Fruit fly (Drosophila melanogaster) whole organism, embryonic: ENCODE measurements around the gene EloB.
A peak's percentile ranks its signal among the peaks of the same experiment; 100 is the strongest.

Experiments used
- Ada2b ChIP-seq: fragments of 200-800 bp; sonication (Bioruptor generic); IDR thresholded peaks from 2 replicates; pipeline ENCODE4 v1.3.6; 2022; ENCODE audit warnings: missing biosample characterization, missing genetic modification characterization
- Asciz ChIP-seq: fragments of 200-800 bp; sonication (Bioruptor generic); optimal IDR thresholded peaks from 2 replicates; lab custom pipeline; 2017; ENCODE audit warnings: missing biosample characterization, mild to moderate bottlenecking, missing genetic modification characterization, missing genetic modification reagents
- CG10565 ChIP-seq: fragments of 200-800 bp; sonication (Bioruptor generic); optimal IDR thresholded peaks from 3 replicates; lab custom pipeline; 2016; ENCODE audit warnings: missing biosample characterization, mild to moderate bottlenecking, missing genetic modification characterization
- CG10979 ChIP-seq: fragments of 200-800 bp; sonication (Bioruptor generic); optimal IDR thresholded peaks from 2 replicates; lab custom pipeline; 2018; ENCODE audit warnings: missing biosample characterization, mild to moderate bottlenecking, missing genetic modification characterization, moderate library complexity
- CG12071 ChIP-seq: fragments of 200-800 bp; sonication (Bioruptor generic); optimal IDR thresholded peaks from 3 replicates; lab custom pipeline; 2018; ENCODE audit warnings: missing biosample characterization, mild to moderate bottlenecking, missing genetic modification characterization
- CG12299 ChIP-seq: fragments of 200-800 bp; sonication (Bioruptor generic); optimal IDR thresholded peaks from 2 replicates; lab custom pipeline; 2018; ENCODE audit warnings: missing biosample characterization, mild to moderate bottlenecking, missing genetic modification characterization
- CG14965 ChIP-seq: fragments of 200-800 bp; sonication (Bioruptor generic); optimal IDR thresholded peaks from 2 replicates; lab custom pipeline; 2016; ENCODE audit warnings: missing biosample characterization, missing genetic modification characterization, borderline replicate concordance
- CG15601 ChIP-seq: fragments of 200-800 bp; sonication (Bioruptor generic); optimal IDR thresholded peaks from 3 replicates; lab custom pipeline; 2019; ENCODE audit warnings: missing biosample characterization, mild to moderate bottlenecking, missing genetic modification characterization, moderate library complexity
- CG1602 ChIP-seq: fragments of 200-800 bp; sonication (Bioruptor generic); optimal IDR thresholded peaks from 3 replicates; lab custom pipeline; 2016; ENCODE audit warnings: missing biosample characterization, missing genetic modification characterization
- CG30431 ChIP-seq: fragments of 200-800 bp; sonication (Bioruptor generic); optimal IDR thresholded peaks from 2 replicates; lab custom pipeline; 2017; ENCODE audit warnings: missing biosample characterization, missing genetic modification characterization
- CG4282 ChIP-seq: fragments of 200-800 bp; sonication (Bioruptor generic); optimal IDR thresholded peaks from 2 replicates; lab custom pipeline; 2016; ENCODE audit warnings: missing biosample characterization, missing genetic modification characterization
- CG4328 ChIP-seq: fragments of 200-800 bp; sonication (Bioruptor generic); optimal IDR thresholded peaks from 3 replicates; lab custom pipeline; 2017; ENCODE audit warnings: missing biosample characterization, missing genetic modification reagents, missing genetic modification characterization
- CG4424 ChIP-seq: fragments of 200-800 bp; sonication (Bioruptor generic); optimal IDR thresholded peaks from 3 replicates; lab custom pipeline; 2016; ENCODE audit warnings: missing biosample characterization, missing genetic modification characterization
- CG4707 ChIP-seq: fragments of 200-800 bp; sonication (Bioruptor generic); optimal IDR thresholded peaks from 2 replicates; lab custom pipeline; 2018; ENCODE audit warnings: missing biosample characterization, mild to moderate bottlenecking, missing genetic modification characterization, moderate library complexity
- CG4820 ChIP-seq: fragments of 200-800 bp; sonication (Bioruptor generic); optimal IDR thresholded peaks from 3 replicates; lab custom pipeline; 2016; ENCODE audit warnings: missing biosample characterization, missing genetic modification characterization
- CG6654 ChIP-seq: fragments of 200-800 bp; sonication (Bioruptor generic); optimal IDR thresholded peaks from 2 replicates; lab custom pipeline; 2017; ENCODE audit warnings: missing biosample characterization, mild to moderate bottlenecking, missing genetic modification characterization
- CG9437 ChIP-seq: fragments of 200-800 bp; sonication (Bioruptor generic); optimal IDR thresholded peaks from 2 replicates; lab custom pipeline; 2018; ENCODE audit warnings: missing biosample characterization, mild to moderate bottlenecking, missing genetic modification characterization
- CkIIα-i1 ChIP-seq: fragments of 200-800 bp; sonication (Bioruptor generic); IDR thresholded peaks from 2 replicates; pipeline ENCODE4 v1.3.6; 2022; ENCODE audit warnings: missing biosample characterization, missing genetic modification characterization
- Dip2 ChIP-seq: fragments of 200-800 bp; sonication (Bioruptor generic); IDR thresholded peaks from 2 replicates; pipeline ENCODE4 v1.3.6; 2022; ENCODE audit warnings: missing biosample characterization, missing genetic modification characterization
- Dll ChIP-seq: fragments of 200-800 bp; sonication (Bioruptor generic); IDR thresholded peaks from 4 replicates; pipeline ENCODE4 v1.3.6; 2022; ENCODE audit warnings: missing biosample characterization, missing genetic modification characterization; ENCODE audit not compliant: partially characterized antibody
- Ets65A ChIP-seq: fragments of 200-800 bp; sonication (Bioruptor generic); peaks from one replicate; lab custom pipeline; 2016; ENCODE audit warnings: missing biosample characterization, missing genetic modification characterization
- Jarid2 ChIP-seq: fragments of 200-800 bp; sonication (Bioruptor generic); optimal IDR thresholded peaks from 3 replicates; lab custom pipeline; 2017; ENCODE audit warnings: mild to moderate bottlenecking, missing biosample characterization, missing genetic modification reagents, missing genetic modification characterization
- Mad ChIP-seq: fragments of 200-800 bp; sonication (Bioruptor generic); optimal IDR thresholded peaks from 2 replicates; lab custom pipeline; 2016; ENCODE audit warnings: missing biosample characterization, missing genetic modification characterization
- Mrtf ChIP-seq: fragments of 200-800 bp; sonication (Bioruptor generic); IDR thresholded peaks from 3 replicates; pipeline ENCODE4 v1.3.6; 2022; ENCODE audit warnings: missing biosample characterization, missing genetic modification characterization
- Myb ChIP-seq: fragments of 200-800 bp; sonication (Bioruptor generic); optimal IDR thresholded peaks from 2 replicates; lab custom pipeline; 2016; ENCODE audit warnings: missing biosample characterization, missing genetic modification characterization
- NC2β ChIP-seq: fragments of 200-800 bp; sonication (Bioruptor generic); optimal IDR thresholded peaks from 2 replicates; lab custom pipeline; 2016; ENCODE audit warnings: missing biosample characterization, missing genetic modification characterization
- Oli ChIP-seq: fragments of 200-800 bp; sonication (Bioruptor generic); optimal IDR thresholded peaks from 2 replicates; lab custom pipeline; 2018; ENCODE audit warnings: missing biosample characterization, mild to moderate bottlenecking, missing genetic modification characterization, moderate library complexity
- Scr ChIP-seq: fragments of 200-800 bp; sonication (Bioruptor generic); IDR thresholded peaks from 2 replicates; pipeline ENCODE4 v1.3.6; 2022; ENCODE audit warnings: missing biosample characterization, missing genetic modification characterization; ENCODE audit not compliant: partially characterized antibody
- Sox100B ChIP-seq: fragments of 200-800 bp; sonication (Bioruptor generic); optimal IDR thresholded peaks from 3 replicates; lab custom pipeline; 2018; ENCODE audit warnings: missing biosample characterization, mild to moderate bottlenecking, missing genetic modification characterization
- Taf1 ChIP-seq: fragments of 200-800 bp; sonication (Bioruptor generic); IDR thresholded peaks from 2 replicates; pipeline ENCODE4 v1.3.6; 2022; ENCODE audit warnings: missing biosample characterization, missing genetic modification characterization
- abd-A ChIP-seq: fragments of 200-800 bp; sonication (Bioruptor generic); optimal IDR thresholded peaks from 3 replicates; lab custom pipeline; 2019; ENCODE audit warnings: missing biosample characterization, mild to moderate bottlenecking, missing genetic modification characterization, moderate library complexity
- az2 ChIP-seq: fragments of 200-800 bp; sonication (Bioruptor generic); optimal IDR thresholded peaks from 3 replicates; lab custom pipeline; 2016; ENCODE audit warnings: missing biosample characterization, missing genetic modification characterization
- caup ChIP-seq: fragments of 200-800 bp; sonication (Bioruptor generic); optimal IDR thresholded peaks from 3 replicates; lab custom pipeline; 2017; ENCODE audit warnings: missing biosample characterization, mild to moderate bottlenecking, missing genetic modification characterization, moderate library complexity; ENCODE audit not compliant: severe bottlenecking
- chm ChIP-seq: fragments of 200-800 bp; sonication (Bioruptor generic); IDR thresholded peaks from 2 replicates; pipeline ENCODE4 v1.3.6; 2022; ENCODE audit warnings: missing biosample characterization, missing genetic modification characterization
- crol ChIP-seq: fragments of 200-800 bp; sonication (Bioruptor generic); IDR thresholded peaks from 2 replicates; pipeline ENCODE4 v1.3.6; 2022; ENCODE audit warnings: missing biosample characterization, missing genetic modification characterization
- dmrt99B ChIP-seq: fragments of 200-800 bp; sonication (Bioruptor generic); optimal IDR thresholded peaks from 2 replicates; lab custom pipeline; 2018; ENCODE audit warnings: missing biosample characterization, mild to moderate bottlenecking, missing genetic modification characterization, moderate library complexity
- emc ChIP-seq: fragments of 200-800 bp; sonication (Bioruptor generic); optimal IDR thresholded peaks from 2 replicates; lab custom pipeline; 2016; ENCODE audit warnings: missing biosample characterization, missing genetic modification characterization
- exex ChIP-seq: fragments of 200-800 bp; sonication (Bioruptor generic); optimal IDR thresholded peaks from 4 replicates; lab custom pipeline; 2018; ENCODE audit warnings: missing biosample characterization, mild to moderate bottlenecking, missing genetic modification characterization, moderate library complexity
- fd102C ChIP-seq: fragments of 200-800 bp; sonication (Bioruptor generic); optimal IDR thresholded peaks from 2 replicates; lab custom pipeline; 2018; ENCODE audit warnings: missing biosample characterization, mild to moderate bottlenecking, missing genetic modification characterization, moderate library complexity
- fd3F ChIP-seq: fragments of 200-800 bp; sonication (Bioruptor generic); optimal IDR thresholded peaks from 2 replicates; lab custom pipeline; 2018; ENCODE audit warnings: missing biosample characterization, mild to moderate bottlenecking, missing genetic modification characterization, moderate library complexity
- fd96Cb ChIP-seq: fragments of 200-800 bp; sonication (Bioruptor generic); optimal IDR thresholded peaks from 2 replicates; lab custom pipeline; 2018; ENCODE audit warnings: missing biosample characterization, mild to moderate bottlenecking, missing genetic modification characterization, moderate library complexity
- gsb ChIP-seq: fragments of 200-800 bp; sonication (Bioruptor generic); IDR thresholded peaks from 2 replicates; pipeline ENCODE4 v1.3.6; 2022; ENCODE audit warnings: missing biosample characterization, missing genetic modification characterization
- maf-S ChIP-seq: fragments of 200-800 bp; sonication (Bioruptor generic); optimal IDR thresholded peaks from 2 replicates; lab custom pipeline; 2016; ENCODE audit warnings: missing biosample characterization, missing genetic modification characterization
- p53 ChIP-seq: fragments of 200-800 bp; sonication (Bioruptor generic); optimal IDR thresholded peaks from 2 replicates; lab custom pipeline; 2016; ENCODE audit warnings: missing biosample characterization, missing genetic modification characterization
- ranshi ChIP-seq: fragments of 200-800 bp; sonication (Bioruptor generic); IDR thresholded peaks from 2 replicates; pipeline ENCODE4 v1.3.6; 2022; ENCODE audit warnings: missing biosample characterization, missing genetic modification characterization
- sd ChIP-seq: fragments of 200-800 bp; sonication (Bioruptor generic); optimal IDR thresholded peaks from 3 replicates; lab custom pipeline; 2018; ENCODE audit warnings: missing biosample characterization, mild to moderate bottlenecking, missing genetic modification characterization, moderate library complexity
- sim ChIP-seq: fragments of 200-800 bp; sonication (Bioruptor generic); IDR thresholded peaks from 2 replicates; pipeline ENCODE4 v1.3.6; 2022; ENCODE audit warnings: missing biosample characterization, missing genetic modification characterization
- slou ChIP-seq: fragments of 200-800 bp; sonication (Bioruptor generic); optimal IDR thresholded peaks from 3 replicates; lab custom pipeline; 2016; ENCODE audit warnings: missing biosample characterization, missing genetic modification characterization
- ssp ChIP-seq: fragments of 200-800 bp; sonication (Bioruptor generic); IDR thresholded peaks from 2 replicates; pipeline ENCODE4 v1.3.6; 2022; ENCODE audit warnings: missing biosample characterization, missing genetic modification characterization
- toy ChIP-seq: fragments of 200-800 bp; sonication (Bioruptor generic); IDR thresholded peaks from 2 replicates; pipeline ENCODE4 v1.3.6; 2022; ENCODE audit warnings: missing biosample characterization, missing genetic modification characterization
- vfl ChIP-seq: fragments of 200-800 bp; sonication (Bioruptor generic); optimal IDR thresholded peaks from 2 replicates; lab custom pipeline; 2016; ENCODE audit warnings: missing biosample characterization, missing genetic modification characterization
- wdn ChIP-seq: fragments of 200-800 bp; sonication (Bioruptor generic); IDR thresholded peaks from 2 replicates; pipeline ENCODE4 v1.3.6; 2022; ENCODE audit warnings: missing biosample characterization, missing genetic modification characterization

Gene EloB

dm6 chr3R:20574535-20574980 lies 5.1 kb downstream of the EloB start (continued):
- TF ChIP-seq exex (tag; lab: Kevin White, UChicago) (peak; percentile 82), toy (GFP tag; lab: Robert Waterston, UW) (no peak), CG10979 (tag; lab: Kevin White, UChicago) (no peak), Oli (tag; lab: Kevin White, UChicago) (no peak), abd-A (no peak), CG4820 (GFP tag; lab: Kevin White, UChicago) (no peak), emc (GFP tag; lab: Kevin White, UChicago) (no peak), Myb (GFP tag; lab: Kevin White, UChicago) (no peak), CG30431 (no peak), sd (peak; percentile 61), CG4328 (peak; percentile 32), gsb (GFP tag; lab: Robert Waterston, UW) (0 out of 2 replicates have a peak, but pooled peaks have one; percentile 8), maf-S (GFP tag; lab: Kevin White, UChicago) (peak; percentile 22), sim (no peak), Taf1 (GFP tag; lab: Robert Waterston, UW) (no peak), CkIIα-i1 (GFP tag; lab: Robert Waterston, UW) (no peak), caup (GFP tag; lab: Kevin White, UChicago) (peak; percentile 42), dmrt99B (tag; lab: Kevin White, UChicago) (no peak), CG15601 (tag; lab: Kevin White, UChicago) (no peak), slou (no peak), fd3F (GFP tag; lab: Kevin White, UChicago) (no peak), chm (GFP tag; lab: Robert Waterston, UW) (peak; percentile 62), CG1602 (GFP tag; lab: Kevin White, UChicago) (no peak), NC2β (no peak), Asciz (GFP tag; lab: Kevin White, UChicago) (no peak), CG4707 (no peak), Dip2 (no peak), p53 (GFP tag; lab: Kevin White, UChicago) (no peak), CG4282 (GFP tag; lab: Kevin White, UChicago) (no peak), Ets65A (no peak), CG12071 (GFP tag; lab: Kevin White, UChicago) (peak; percentile 33), Dll (GFP tag; lab: Robert Waterston, UW) (no peak), Scr (no peak), CG6654 (GFP tag; lab: Kevin White, UChicago) (no peak), CG14965 (GFP tag; lab: Kevin White, UChicago) (no peak), Sox100B (no peak), ranshi (GFP tag; lab: Robert Waterston, UW) (no peak), Jarid2 (GFP tag; lab: Kevin White, UChicago) (no peak), fd102C (GFP tag; lab: Kevin White, UChicago) (no peak), Ada2b (GFP tag; lab: Robert Waterston, UW) (no peak), Mrtf (GFP tag; lab: Robert Waterston, UW) (no peak), fd96Cb (tag; lab: Kevin White, UChicago) (no peak), CG9437 (GFP tag; lab: Kevin White, UChicago) (no peak), crol (no peak), vfl (GFP tag; lab: Kevin White, UChicago) (peak; percentile 17), Mad (GFP tag; lab: Kevin White, UChicago) (no peak), CG4424 (no peak), CG10565 (no peak), CG12299 (tag; lab: Kevin White, UChicago) (no peak), ssp (GFP tag; lab: Robert Waterston, UW) (no peak), wdn (GFP tag; lab: Robert Waterston, UW) (peak; percentile 55; the same call in 1 of the 2 replicates), az2 (GFP tag; lab: Kevin White, UChicago) (no peak)
